Fruit fly (Drosophila melanogaster): Measurements from ENCODE around the gene Cbs.

Cbs gene

dm6 chrX:21053849-21054581, 9.1 kb downstream of the Cbs start, which contains the start of the genes Stt3A and bves (continued):
- TF ChIP-seq disco-r (GFP tag; optimal IDR thresholded peaks at IDR 0.05) (peak; percentile 98), Optix (GFP tag; IDR thresholded peaks at IDR 0.05) (peak; percentile 96), D (optimal IDR thresholded peaks at IDR 0.05) (no peak), D (GFP tag; optimal IDR thresholded peaks at IDR 0.05) (peak; percentile 97)

dm6 chrX:21054963-21055480, 10.1 kb downstream of the Cbs start:
- TF ChIP-seq CG4820 (GFP tag; optimal IDR thresholded peaks at IDR 0.05) (no peak), Adf1 (GFP tag; IDR thresholded peaks at IDR 0.05) (peak; percentile 31; the same call in 1 of the 2 replicates), gce (GFP tag; IDR thresholded peaks at IDR 0.05) (0 out of 3 replicates have a peak, but pooled peaks have one; percentile 13), ranshi (GFP tag; IDR thresholded peaks at IDR 0.05) (no peak), crol (GFP tag; IDR thresholded peaks at IDR 0.05) (peak; percentile 93), rib (GFP tag; IDR thresholded peaks at IDR 0.05) (peak; percentile 20; the same call in 1 of the 2 replicates), HLHmδ (GFP tag; optimal IDR thresholded peaks at IDR 0.05) (peak; percentile 16), Drgx (GFP tag; IDR thresholded peaks at IDR 0.05) (peak; percentile 44; the same call in 1 of the 2 replicates), ro (GFP tag; IDR thresholded peaks at IDR 0.05) (no peak), CG18262 (tag; optimal IDR thresholded peaks at IDR 0.05) (no peak), sr (GFP tag; IDR thresholded peaks at IDR 0.05) (peak; percentile 61; the same call in 2 of the 3 replicates), Side (GFP tag; optimal IDR thresholded peaks at IDR 0.05) (no peak), mirr (GFP tag; optimal IDR thresholded peaks at IDR 0.05) (no peak), kni (GFP tag; optimal IDR thresholded peaks at IDR 0.05) (peak; percentile 15), CG9437 (GFP tag; optimal IDR thresholded peaks at IDR 0.05) (no peak), CG15073 (GFP tag; optimal IDR thresholded peaks at IDR 0.05) (peak; percentile 75), org-1 (GFP tag; optimal IDR thresholded peaks at IDR 0.05) (no peak), nom (GFP tag; optimal IDR thresholded peaks at IDR 0.05) (peak; percentile 72), vvl (GFP tag; IDR thresholded peaks at IDR 0.05) (peak; percentile 12; the same call in 1 of the 2 replicates), z (GFP tag; IDR thresholded peaks at IDR 0.05) (0 out of 3 replicates have a peak, but pooled peaks have one; percentile 15), CrebB (tag; optimal IDR thresholded peaks at IDR 0.05) (no peak), CG17361 (GFP tag; IDR thresholded peaks at IDR 0.05) (no peak), pros (GFP tag; optimal IDR thresholded peaks at IDR 0.05) (peak; percentile 10), Trl (optimal IDR thresholded peaks at IDR 0.05) (peak in 1 of 2 experiments; percentile 5), Trl (GFP tag; optimal IDR thresholded peaks at IDR 0.05) (no peak), sd (tag; optimal IDR thresholded peaks at IDR 0.05) (peak; percentile 60), Hr39 (optimal IDR thresholded peaks at IDR 0.05) (no peak), CG15269 (tag; optimal IDR thresholded peaks at IDR 0.05) (no peak), CG13123 (GFP tag; optimal IDR thresholded peaks at IDR 0.05) (no peak), psq (GFP tag; optimal IDR thresholded peaks at IDR 0.05) (no peak), CG17385 (GFP tag; optimal IDR thresholded peaks at IDR 0.05) (peak; percentile 85), dmrt11E (tag; optimal IDR thresholded peaks at IDR 0.05) (no peak), sens (GFP tag) (peak; percentile 53), Hand (GFP tag; optimal IDR thresholded peaks at IDR 0.05) (no peak), oc (tag; optimal IDR thresholded peaks at IDR 0.05) (no peak), ken (GFP tag; IDR thresholded peaks at IDR 0.05) (0 out of 3 replicates have a peak, but pooled peaks have one; percentile 28), unc-4 (GFP tag; IDR thresholded peaks at IDR 0.05; ENCODE audit: partially characterized antibody) (no peak), cg (GFP tag; optimal IDR thresholded peaks at IDR 0.05) (peak; percentile 81)

Data from whole organism, embryonic.